Worm (Caenorhabditis elegans): ENCODE data around the gene C05C10.5.

DNA sequence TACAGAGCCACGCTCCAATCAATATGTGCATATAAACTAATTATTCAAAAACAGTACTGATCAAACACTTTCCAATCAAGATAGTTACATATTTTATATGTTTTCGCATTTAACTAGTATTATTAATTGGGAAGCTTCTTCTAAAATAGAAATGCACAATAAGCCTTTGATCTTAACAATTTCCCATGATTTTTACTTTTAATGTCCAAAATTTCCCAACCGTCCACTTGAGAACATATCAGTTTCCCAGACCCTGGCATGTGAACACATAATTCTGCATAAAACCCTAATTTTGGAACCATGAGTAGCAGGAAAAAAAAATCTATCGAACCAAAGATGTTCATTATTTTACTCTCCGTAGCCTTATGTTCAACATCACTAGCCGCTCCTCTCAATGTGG is 37.6 kb downstream of the C05C10.5 start, which contains the start of gene R53.8:
- TF ChIP-seq snpc-4 (tag; optimal IDR thresholded peaks at IDR 0.05) = no peak
- no peak for TF ChIP-seq zag-1 (tag; optimal IDR thresholded peaks at IDR 0.05)
- TF ChIP-seq rnt-1 (tag; optimal IDR thresholded peaks at IDR 0.05) = no peak
- no peak for TF ChIP-seq ztf-4 (tag; optimal IDR thresholded peaks at IDR 0.05)
- no peak for TF ChIP-seq pag-3 (tag; optimal IDR thresholded peaks at IDR 0.05; ENCODE audit: borderline replicate concordance, insufficient read depth)
- TF ChIP-seq nhr-90 (tag; optimal IDR thresholded peaks at IDR 0.05; ENCODE audit: poor library complexity) = no peak
- TF ChIP-seq snu-23 (GFP tag; optimal IDR thresholded peaks at IDR 0.05) = no peak
- TF ChIP-seq dpl-1 (GFP tag; optimal IDR thresholded peaks at IDR 0.05) = no peak
- no peak for TF ChIP-seq Y116A8C.19 (tag; optimal IDR thresholded peaks at IDR 0.05; ENCODE audit: borderline replicate concordance)
